Fruit fly (Drosophila melanogaster) whole organism, embryonic: ENCODE data around the gene CG10140.

Experiments
- Atf-2 ChIP-seq: fragments of 200-800 bp; sonication (Bioruptor generic); optimal IDR thresholded peaks from 2 replicates; lab custom pipeline; 2016; ENCODE audit warnings: missing biosample characterization, missing genetic modification characterization
- Atf6 ChIP-seq: fragments of 200-800 bp; sonication (Bioruptor generic); IDR thresholded peaks from 2 replicates; pipeline ENCODE4 v1.3.6; 2022; ENCODE audit warnings: missing biosample characterization, missing genetic modification characterization
- BEAF-32 ChIP-seq: fragments of 200-800 bp; sonication (Bioruptor generic); optimal IDR thresholded peaks from 3 replicates; lab custom pipeline; 2017; ENCODE audit warnings: missing biosample characterization, missing genetic modification characterization, mild to moderate bottlenecking, moderate library complexity, missing genetic modification reagents
- CG10321 ChIP-seq: fragments of 200-800 bp; sonication (Bioruptor generic); IDR thresholded peaks from 2 replicates; pipeline ENCODE4 v1.3.6; 2022; ENCODE audit warnings: missing biosample characterization, missing genetic modification characterization
- CG10654 ChIP-seq: fragments of 200-800 bp; sonication (Bioruptor generic); optimal IDR thresholded peaks from 2 replicates; lab custom pipeline; 2016; ENCODE audit warnings: missing biosample characterization, missing genetic modification characterization
- CG12299 ChIP-seq: fragments of 200-800 bp; sonication (Bioruptor generic); optimal IDR thresholded peaks from 2 replicates; lab custom pipeline; 2018; ENCODE audit warnings: missing biosample characterization, mild to moderate bottlenecking, missing genetic modification characterization
- CG15073 ChIP-seq: fragments of 200-800 bp; sonication (Bioruptor generic); optimal IDR thresholded peaks from 2 replicates; lab custom pipeline; 2016; ENCODE audit warnings: missing biosample characterization, missing genetic modification characterization
- CG16813 ChIP-seq: fragments of 200-800 bp; sonication (Bioruptor generic); IDR thresholded peaks from 3 replicates; pipeline ENCODE4 v1.3.6; 2022; ENCODE audit warnings: missing biosample characterization, missing genetic modification characterization; ENCODE audit not compliant: partially characterized antibody
- CG18262 ChIP-seq: fragments of 200-800 bp; optimal IDR thresholded peaks from 3 replicates; lab custom pipeline; 2019; ENCODE audit warnings: missing biosample characterization, mild to moderate bottlenecking, missing genetic modification characterization, moderate library complexity
- CG3838 ChIP-seq: fragments of 200-800 bp; sonication (Bioruptor generic); optimal IDR thresholded peaks from 3 replicates; lab custom pipeline; 2016; ENCODE audit warnings: missing biosample characterization, missing genetic modification characterization
- CG8478 ChIP-seq: fragments of >200 bp; optimal IDR thresholded peaks from 2 replicates; lab custom pipeline; 2018
- CG8944 ChIP-seq: fragments of 200-800 bp; sonication (Bioruptor generic); optimal IDR thresholded peaks from 3 replicates; lab custom pipeline; 2016; ENCODE audit warnings: missing biosample characterization, missing genetic modification characterization
- CG9609 ChIP-seq: fragments of 200-800 bp; sonication (Bioruptor generic); optimal IDR thresholded peaks from 3 replicates; lab custom pipeline; 2016; ENCODE audit warnings: missing biosample characterization, missing genetic modification characterization
- CG9727 ChIP-seq: fragments of 200-800 bp; sonication (Bioruptor generic); optimal IDR thresholded peaks from 3 replicates; lab custom pipeline; 2017; ENCODE audit warnings: missing biosample characterization, mild to moderate bottlenecking, missing genetic modification characterization
- CTCF ChIP-seq: fragments of 200-800 bp; sonication (Bioruptor generic); optimal IDR thresholded peaks from 2 replicates; lab custom pipeline; 2017; ENCODE audit warnings: missing biosample characterization, mild to moderate bottlenecking, missing genetic modification characterization, moderate library complexity
- CkIIα-i1 ChIP-seq: fragments of 200-800 bp; sonication (Bioruptor generic); IDR thresholded peaks from 2 replicates; pipeline ENCODE4 v1.3.6; 2022; ENCODE audit warnings: missing biosample characterization, missing genetic modification characterization
- D19B ChIP-seq: fragments of 200-800 bp; sonication (Bioruptor generic); optimal IDR thresholded peaks from 2 replicates; lab custom pipeline; 2017; ENCODE audit warnings: missing biosample characterization, mild to moderate bottlenecking, missing genetic modification characterization
- Fer2 ChIP-seq: fragments of 200-800 bp; sonication (Bioruptor generic); optimal IDR thresholded peaks from 2 replicates; lab custom pipeline; 2018; ENCODE audit warnings: missing biosample characterization, mild to moderate bottlenecking, missing genetic modification characterization, moderate library complexity
- Gug ChIP-seq: fragments of 200-800 bp; sonication (Bioruptor generic); IDR thresholded peaks from 4 replicates; pipeline ENCODE4 v1.3.6; 2022; ENCODE audit warnings: missing biosample characterization, missing genetic modification characterization
- H15 ChIP-seq: fragments of 200-800 bp; sonication (Bioruptor generic); IDR thresholded peaks from 3 replicates; pipeline ENCODE4 v1.3.6; 2022; ENCODE audit warnings: missing biosample characterization, missing genetic modification characterization
- HLH3B ChIP-seq: fragments of 200-800 bp; sonication (Bioruptor generic); IDR thresholded peaks from 2 replicates; pipeline ENCODE4 v1.3.6; 2022; ENCODE audit warnings: missing biosample characterization, missing genetic modification characterization
- Hey ChIP-seq: fragments of 200-800 bp; sonication (Bioruptor generic); optimal IDR thresholded peaks from 3 replicates; lab custom pipeline; 2018; ENCODE audit warnings: missing biosample characterization, mild to moderate bottlenecking, missing genetic modification characterization
- Lpt ChIP-seq: fragments of >200 bp; optimal IDR thresholded peaks from 2 replicates; lab custom pipeline; 2018; ENCODE audit warnings: missing biosample characterization, missing genetic modification characterization
- MESR4 ChIP-seq: fragments of 200-800 bp; sonication (Bioruptor generic); optimal IDR thresholded peaks from 2 replicates; lab custom pipeline; 2018; ENCODE audit warnings: missing biosample characterization, mild to moderate bottlenecking, missing genetic modification characterization, moderate library complexity
- Max ChIP-seq: fragments of 200-800 bp; sonication (Bioruptor generic); optimal IDR thresholded peaks from 2 replicates; lab custom pipeline; 2016; ENCODE audit warnings: missing biosample characterization, mild to moderate bottlenecking, missing genetic modification characterization
- TFAM ChIP-seq: fragments of 200-800 bp; sonication (Bioruptor generic); optimal IDR thresholded peaks from 2 replicates; lab custom pipeline; 2017; ENCODE audit warnings: missing biosample characterization, missing genetic modification characterization, inconsistent platforms
- aop ChIP-seq: fragments of 200-800 bp; sonication (Bioruptor generic); IDR thresholded peaks from 2 replicates; pipeline ENCODE4 v1.3.6; 2022; ENCODE audit warnings: missing biosample characterization, missing genetic modification characterization
- bab2 ChIP-seq: fragments of 200-800 bp; sonication (Bioruptor generic); optimal IDR thresholded peaks from 2 replicates; lab custom pipeline; 2016; ENCODE audit warnings: missing biosample characterization, missing genetic modification characterization
- bigmax ChIP-seq: fragments of 200-800 bp; sonication (Bioruptor generic); optimal IDR thresholded peaks from 2 replicates; lab custom pipeline; 2018; ENCODE audit warnings: missing biosample characterization, mild to moderate bottlenecking, missing genetic modification characterization
- chn ChIP-seq: fragments of 200-800 bp; sonication (Bioruptor generic); optimal IDR thresholded peaks from 2 replicates; lab custom pipeline; 2016; ENCODE audit warnings: missing biosample characterization, missing genetic modification characterization
- corto ChIP-seq: fragments of 200-800 bp; sonication (Bioruptor generic); optimal IDR thresholded peaks from 2 replicates; lab custom pipeline; 2016; ENCODE audit warnings: missing biosample characterization, mild to moderate bottlenecking, missing genetic modification characterization, moderate library complexity
- croc ChIP-seq: fragments of 200-800 bp; sonication (Bioruptor generic); conservative IDR thresholded peaks from 3 replicates; pipeline ENCODE4 v1.3.6; 2022; ENCODE audit warnings: missing biosample characterization, missing genetic modification characterization
- cwo ChIP-seq: fragments of 200-800 bp; sonication (Bioruptor generic); optimal IDR thresholded peaks from 3 replicates; lab custom pipeline; 2017; ENCODE audit warnings: missing biosample characterization, missing genetic modification characterization, mild to moderate bottlenecking, moderate library complexity, missing genetic modification reagents
- dimm ChIP-seq: fragments of 200-800 bp; sonication (Bioruptor generic); IDR thresholded peaks from 2 replicates; pipeline ENCODE4 v1.3.6; 2022; ENCODE audit warnings: missing biosample characterization, missing genetic modification characterization
- dmrt11E ChIP-seq: fragments of 200-800 bp; sonication (Bioruptor generic); optimal IDR thresholded peaks from 3 replicates; lab custom pipeline; 2018; ENCODE audit warnings: missing biosample characterization, mild to moderate bottlenecking, missing genetic modification characterization, moderate library complexity
- gce ChIP-seq: fragments of 200-800 bp; sonication (Bioruptor generic); IDR thresholded peaks from 3 replicates; pipeline ENCODE4 v1.3.6; 2022; ENCODE audit warnings: missing biosample characterization, missing genetic modification characterization
- grn ChIP-seq: fragments of 200-800 bp; sonication (Bioruptor generic); optimal IDR thresholded peaks from 3 replicates; lab custom pipeline; 2017; ENCODE audit warnings: missing biosample characterization, missing genetic modification characterization
- her ChIP-seq: fragments of 200-800 bp; sonication (Bioruptor generic); optimal IDR thresholded peaks from 2 replicates; lab custom pipeline; 2016; ENCODE audit warnings: missing biosample characterization, missing genetic modification characterization
- hth ChIP-seq: fragments of >200 bp; optimal IDR thresholded peaks from 2 replicates; lab custom pipeline; 2017; ENCODE audit warnings: inconsistent platforms
- kah ChIP-seq: fragments of 200-800 bp; sonication (Bioruptor generic); optimal IDR thresholded peaks from 2 replicates; lab custom pipeline; 2018; ENCODE audit warnings: missing biosample characterization, mild to moderate bottlenecking, missing genetic modification characterization
- klu ChIP-seq: fragments of 200-800 bp; sonication (Bioruptor generic); IDR thresholded peaks from 2 replicates; pipeline ENCODE4 v1.3.6; 2022; ENCODE audit warnings: missing biosample characterization, missing genetic modification characterization
- mld ChIP-seq: fragments of 200-800 bp; sonication (Bioruptor generic); IDR thresholded peaks from 3 replicates; pipeline ENCODE4 v1.3.6; 2022; ENCODE audit warnings: missing biosample characterization, missing genetic modification characterization; ENCODE audit not compliant: partially characterized antibody
- pho ChIP-seq: fragments of 200-800 bp; sonication (Bioruptor generic); optimal IDR thresholded peaks from 2 replicates; lab custom pipeline; 2016; ENCODE audit warnings: missing biosample characterization, missing genetic modification characterization
- pnt ChIP-seq: fragments of 200-800 bp; sonication (Bioruptor generic); optimal IDR thresholded peaks from 3 replicates; lab custom pipeline; 2016; ENCODE audit warnings: missing biosample characterization, missing genetic modification characterization
- repo ChIP-seq: fragments of 200-800 bp; sonication (Bioruptor generic); optimal IDR thresholded peaks from 2 replicates; lab custom pipeline; 2016; ENCODE audit warnings: missing biosample characterization, missing genetic modification characterization
- schlank ChIP-seq: fragments of 200-800 bp; sonication (Bioruptor generic); optimal IDR thresholded peaks from 2 replicates; lab custom pipeline; 2018; ENCODE audit warnings: missing biosample characterization, mild to moderate bottlenecking, missing genetic modification characterization
- sd ChIP-seq: fragments of 200-800 bp; sonication (Bioruptor generic); optimal IDR thresholded peaks from 3 replicates; lab custom pipeline; 2018; ENCODE audit warnings: missing biosample characterization, mild to moderate bottlenecking, missing genetic modification characterization, moderate library complexity
- sens ChIP-seq: fragments of 200-800 bp; sonication (Bioruptor generic); peaks from one replicate; lab custom pipeline; 2016; ENCODE audit warnings: missing biosample characterization, missing genetic modification characterization
- sens-2 ChIP-seq: fragments of 200-800 bp; sonication (Bioruptor generic); IDR thresholded peaks from 2 replicates; pipeline ENCODE4 v1.3.6; 2022; ENCODE audit warnings: missing biosample characterization, missing genetic modification characterization
- stc ChIP-seq: fragments of 200-800 bp; sonication (Bioruptor generic); IDR thresholded peaks from 2 replicates; pipeline ENCODE4 v1.3.6; 2022; ENCODE audit warnings: missing biosample characterization, missing genetic modification characterization
- tup ChIP-seq: fragments of 200-800 bp; sonication (Bioruptor generic); optimal IDR thresholded peaks from 2 replicates; lab custom pipeline; 2016; ENCODE audit warnings: missing biosample characterization, mild to moderate bottlenecking, missing genetic modification characterization, moderate library complexity
- zfh1 ChIP-seq: fragments of 200-800 bp; sonication (Bioruptor generic); IDR thresholded peaks from 3 replicates; pipeline ENCODE4 v1.3.6; 2022; ENCODE audit warnings: missing biosample characterization, missing genetic modification characterization

CG10140 gene

dm6 chr3L:13450177-13450793, 10.0 kb upstream of the CG10140 start, which contains the start of the genes JMJD7 and CG10738 (continued):
- TF ChIP-seq croc (GFP tag; lab: Robert Waterston, UW): no peak; the same call in 2 of the 3 replicates
- TF ChIP-seq stc (GFP tag; lab: Robert Waterston, UW): peak; percentile 41
- peak; percentile 5 for TF ChIP-seq BEAF-32 (GFP tag; lab: Kevin White, UChicago)
- TF ChIP-seq CkIIα-i1 (GFP tag; lab: Robert Waterston, UW): no peak
- peak; percentile 49 for TF ChIP-seq repo (GFP tag; lab: Kevin White, UChicago)
- TF ChIP-seq aop: peak; percentile 59; the same call in 1 of the 2 replicates
- no peak for TF ChIP-seq Hey
- no peak for TF ChIP-seq CG12299 (tag; lab: Kevin White, UChicago)
- no peak for TF ChIP-seq sd (tag; lab: Kevin White, UChicago)
- no peak for TF ChIP-seq pnt (GFP tag; lab: Kevin White, UChicago)
- TF ChIP-seq corto (GFP tag; lab: Kevin White, UChicago): no peak
- TF ChIP-seq zfh1 (GFP tag; lab: Robert Waterston, UW): peak; percentile 55; the same call in 1 of the 3 replicates
- TF ChIP-seq CG15073 (GFP tag; lab: Kevin White, UChicago): peak; percentile 39
- peak; percentile 15 for TF ChIP-seq MESR4
- no peak for TF ChIP-seq CG9609 (GFP tag; lab: Kevin White, UChicago)
- peak; percentile 51 for TF ChIP-seq CG18262
- no peak for TF ChIP-seq CG3838 (GFP tag; lab: Kevin White, UChicago)
- peak; percentile 18 for TF ChIP-seq kah (GFP tag; lab: Kevin White, UChicago)
- TF ChIP-seq Gug (GFP tag; lab: Robert Waterston, UW): peak; percentile 77
- no peak for TF ChIP-seq CG10321 (GFP tag; lab: Robert Waterston, UW)
- peak; percentile 85 for TF ChIP-seq Atf6 (GFP tag; lab: Robert Waterston, UW)
- TF ChIP-seq sens (GFP tag; lab: Kevin White, UChicago): peak; percentile 66
- TF ChIP-seq CG10654 (GFP tag; lab: Kevin White, UChicago): peak; percentile 60
- TF ChIP-seq mld (GFP tag; lab: Robert Waterston, UW): no peak
- no peak for TF ChIP-seq TFAM
- peak; percentile 18 for TF ChIP-seq D19B (GFP tag; lab: Kevin White, UChicago)
- TF ChIP-seq pho (GFP tag; lab: Kevin White, UChicago): no peak
- 0 out of 2 replicates have a peak, but pooled peaks have one; percentile 29 for TF ChIP-seq dimm (GFP tag; lab: Robert Waterston, UW)
- TF ChIP-seq Fer2 (tag; lab: Kevin White, UChicago): peak; percentile 16
- TF ChIP-seq hth (lab: Kevin White, UChicago): no peak
- TF ChIP-seq CG16813 (GFP tag; lab: Robert Waterston, UW): no peak
- no peak for TF ChIP-seq her (GFP tag; lab: Kevin White, UChicago)
- peak; percentile 63 for TF ChIP-seq CG9727 (GFP tag; lab: Kevin White, UChicago)
- TF ChIP-seq sens-2 (GFP tag; lab: Robert Waterston, UW): peak; percentile 79
- no peak for TF ChIP-seq bigmax (GFP tag; lab: Kevin White, UChicago)
- no peak for TF ChIP-seq CG8944 (GFP tag; lab: Kevin White, UChicago)
- TF ChIP-seq grn: no peak
- TF ChIP-seq bab2 (GFP tag; lab: Kevin White, UChicago): no peak
- TF ChIP-seq CG8478: no peak
- peak; percentile 27 for TF ChIP-seq CTCF (GFP tag; lab: Kevin White, UChicago)
- TF ChIP-seq schlank (tag; lab: Kevin White, UChicago): no peak
- TF ChIP-seq H15 (GFP tag; lab: Robert Waterston, UW): peak; percentile 60; the same call in 2 of the 3 replicates
- TF ChIP-seq Max: peak; percentile 74
- no peak for TF ChIP-seq dmrt11E (tag; lab: Kevin White, UChicago)
- no peak for TF ChIP-seq Atf-2
- no peak for TF ChIP-seq chn (GFP tag; lab: Kevin White, UChicago)
- TF ChIP-seq klu (GFP tag; lab: Robert Waterston, UW): peak; percentile 70
- TF ChIP-seq gce (GFP tag; lab: Robert Waterston, UW): peak; percentile 38; the same call in 1 of the 3 replicates
- TF ChIP-seq cwo (GFP tag; lab: Kevin White, UChicago): peak; percentile 21
- peak; percentile 74 for TF ChIP-seq tup (GFP tag; lab: Kevin White, UChicago)
- TF ChIP-seq Lpt: no peak
- peak; percentile 68 for TF ChIP-seq HLH3B (GFP tag; lab: Robert Waterston, UW)
